Worm (Caenorhabditis elegans) whole organism, L4 larva: ENCODE results near the gene nhr-154.

Experiments used
- dpl-1 ChIP-seq: fragments of 150-350 bp; optimal IDR thresholded peaks from 2 replicates; lab custom pipeline; 2014; ENCODE audit warnings: missing biosample characterization, missing genetic modification reagents, missing genetic modification characterization
- fos-1 ChIP-seq: fragments of 150-350 bp; optimal IDR thresholded peaks from 2 replicates; lab custom pipeline; 2014; ENCODE audit warnings: missing biosample characterization, missing genetic modification characterization
- madf-9 ChIP-seq: fragments of 200-800 bp; sonication (Bioruptor generic); conservative IDR thresholded peaks from 2 replicates; pipeline ENCODE4 v1.3.6; 2022; ENCODE audit warnings: missing genetic modification reagents, missing genetic modification characterization, missing compliant biosample characterization
- nhr-11 ChIP-seq: fragments of 150-350 bp; optimal IDR thresholded peaks from 2 replicates; lab custom pipeline; 2014; ENCODE audit warnings: missing biosample characterization, missing genetic modification characterization
- nhr-77 ChIP-seq: fragments of 150-350 bp; optimal IDR thresholded peaks from 2 replicates; lab custom pipeline; 2014; ENCODE audit warnings: missing biosample characterization, missing genetic modification characterization
- skn-1 ChIP-seq: fragments of 150-350 bp; optimal IDR thresholded peaks from 2 replicates; lab custom pipeline; 2014; ENCODE audit warnings: missing biosample characterization, missing genetic modification characterization
- zip-2 ChIP-seq: fragments of 150-350 bp; optimal IDR thresholded peaks from 2 replicates; lab custom pipeline; 2014; ENCODE audit warnings: missing biosample characterization, missing genetic modification characterization

DNA sequence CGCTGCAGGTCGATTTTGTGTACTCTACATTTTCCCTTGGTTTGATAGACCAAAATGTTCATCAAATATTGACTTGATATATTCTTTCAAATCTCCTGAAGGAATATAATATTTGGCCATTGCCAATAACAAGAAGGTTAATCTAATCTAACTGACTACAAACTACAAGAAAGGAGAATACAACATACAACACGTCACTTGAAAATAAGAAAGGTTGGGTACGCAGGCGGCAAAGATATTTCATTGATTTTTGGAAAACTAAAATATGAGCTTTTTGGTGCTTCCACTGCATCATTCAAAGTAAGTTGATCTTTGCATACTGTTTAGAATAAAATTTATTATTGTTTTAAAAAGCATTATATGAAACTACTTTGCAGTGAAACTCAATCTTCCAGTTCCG lies 3.0 kb upstream of the nhr-154 start, which contains the start of gene nhr-209:
- no peak for TF ChIP-seq skn-1 (tag; lab: Kevin White, UChicago)
- no peak for TF ChIP-seq madf-9 (GFP tag; lab: Robert Waterston, UW)
- TF ChIP-seq dpl-1 (GFP tag; lab: Kevin White, UChicago) = no peak
- no peak for TF ChIP-seq fos-1 (tag; lab: Kevin White, UChicago)
- no peak for TF ChIP-seq zip-2 (tag; lab: Kevin White, UChicago)
- TF ChIP-seq nhr-11 (tag; lab: Kevin White, UChicago) = no peak
- no peak for TF ChIP-seq nhr-77 (tag; lab: Kevin White, UChicago)
